Worm (Caenorhabditis elegans): Measurements from ENCODE around the gene srj-40.

srj-40 gene

ce11 chrV:4122415-4122814 lies 20.7 kb downstream of the srj-40 start, which contains the start of gene phat-5:
Gene phat-5, minus strand, starts transcription at chrV:4122515.
- TF ChIP-seq ets-7 (tag; optimal IDR thresholded peaks at IDR 0.05) (no peak), scrt-1 (GFP tag; IDR thresholded peaks at IDR 0.05) (no peak), aly-1 (tag; optimal IDR thresholded peaks at IDR 0.05) (no peak)

- no peak for TF ChIP-seq hmbx-1 (tag; optimal IDR thresholded peaks at IDR 0.05)
- TF ChIP-seq flt-1 (GFP tag; IDR thresholded peaks at IDR 0.05), result no peak
- TF ChIP-seq tbx-37 (GFP tag; conservative IDR thresholded peaks at IDR 0.05), result no peak
- no peak for TF ChIP-seq ceh-36 (tag; optimal IDR thresholded peaks at IDR 0.05)
- TF ChIP-seq B0310.2 (tag; optimal IDR thresholded peaks at IDR 0.05), result no peak
- TF ChIP-seq hnd-1 (tag; optimal IDR thresholded peaks at IDR 0.05), result no peak
- no peak for TF ChIP-seq ets-7 (tag; optimal IDR thresholded peaks at IDR 0.05)
- TF ChIP-seq pes-1 (GFP tag; IDR thresholded peaks at IDR 0.05), result no peak
- TF ChIP-seq scrt-1 (GFP tag; IDR thresholded peaks at IDR 0.05), result no peak
- TF ChIP-seq sea-1 (GFP tag; conservative IDR thresholded peaks at IDR 0.05), result no peak
- TF ChIP-seq F13C5.2 (tag; optimal IDR thresholded peaks at IDR 0.05), result no peak
- TF ChIP-seq ceh-13 (GFP tag; optimal IDR thresholded peaks at IDR 0.05), result no peak
- no peak for TF ChIP-seq aly-1 (tag; optimal IDR thresholded peaks at IDR 0.05)
- TF ChIP-seq hmg-4 (GFP tag; optimal IDR thresholded peaks at IDR 0.05), result no peak
- no peak for TF ChIP-seq ama-1 (optimal IDR thresholded peaks at IDR 0.05)
- no peak for TF ChIP-seq tbx-11 (GFP tag; IDR thresholded peaks at IDR 0.05)
Observed at ce11 chrV:4125552-4126084, 24.0 kb downstream of the srj-40 start, which contains the start of gene T05B4.12. Gene T05B4.12, minus strand, starts transcription at chrV:4126034.

ce11 chrV:4127435-4127834 lies 25.8 kb downstream of the srj-40 start, which contains the start of gene T05B4.13:
Gene T05B4.13, minus strand, starts transcription at chrV:4127535.
- TF ChIP-seq hnd-1 (tag; optimal IDR thresholded peaks at IDR 0.05), result no peak
- no peak for TF ChIP-seq pes-1 (GFP tag; IDR thresholded peaks at IDR 0.05)
- no peak for TF ChIP-seq tra-4 (tag; optimal IDR thresholded peaks at IDR 0.05)
- no peak for TF ChIP-seq ceh-13 (GFP tag; optimal IDR thresholded peaks at IDR 0.05)
- TF ChIP-seq sea-1 (GFP tag; conservative IDR thresholded peaks at IDR 0.05), result no peak
- TF ChIP-seq F13C5.2 (tag; optimal IDR thresholded peaks at IDR 0.05), result no peak
- no peak for TF ChIP-seq flt-1 (GFP tag; IDR thresholded peaks at IDR 0.05)
- TF ChIP-seq aly-1 (tag; optimal IDR thresholded peaks at IDR 0.05), result no peak
- TF ChIP-seq ceh-36 (tag; optimal IDR thresholded peaks at IDR 0.05), result no peak
- TF ChIP-seq hmbx-1 (tag; optimal IDR thresholded peaks at IDR 0.05), result no peak
- TF ChIP-seq hmg-4 (GFP tag; optimal IDR thresholded peaks at IDR 0.05), result no peak
- no peak for TF ChIP-seq tbx-11 (GFP tag; IDR thresholded peaks at IDR 0.05)
- no peak for TF ChIP-seq ets-7 (tag; optimal IDR thresholded peaks at IDR 0.05)
- TF ChIP-seq tbx-37 (GFP tag; conservative IDR thresholded peaks at IDR 0.05), result no peak
- TF ChIP-seq scrt-1 (GFP tag; IDR thresholded peaks at IDR 0.05), result no peak
- no peak for TF ChIP-seq ama-1 (optimal IDR thresholded peaks at IDR 0.05)
- TF ChIP-seq B0310.2 (tag; optimal IDR thresholded peaks at IDR 0.05), result no peak

ce11 chrV:4129604-4130003 lies 27.9 kb downstream of the srj-40 start, which contains the start of gene phat-4:
Gene phat-4, plus strand, starts transcription at chrV:4129904.
- no peak for TF ChIP-seq flt-1 (GFP tag; IDR thresholded peaks at IDR 0.05)
- TF ChIP-seq tra-4 (tag; optimal IDR thresholded peaks at IDR 0.05), result no peak

- no peak for TF ChIP-seq tbx-37 (GFP tag; conservative IDR thresholded peaks at IDR 0.05)
- no peak for TF ChIP-seq ama-1 (optimal IDR thresholded peaks at IDR 0.05)
Observed at ce11 chrV:4131471-4131939, 29.8 kb downstream of the srj-40 start, which contains the start of gene nhr-57. Gene nhr-57, plus strand, starts transcription at chrV:4131889.

ce11 chrV:4134728-4135127 lies 33.1 kb downstream of the srj-40 start, which contains the start of gene lgc-1:
Gene lgc-1, plus strand, starts transcription at chrV:4135028.
- TF ChIP-seq hmg-4 (GFP tag; optimal IDR thresholded peaks at IDR 0.05), result no peak
- no peak for TF ChIP-seq B0310.2 (tag; optimal IDR thresholded peaks at IDR 0.05)
- TF ChIP-seq aly-1 (tag; optimal IDR thresholded peaks at IDR 0.05), result no peak
- no peak for TF ChIP-seq ama-1 (optimal IDR thresholded peaks at IDR 0.05)
- no peak for TF ChIP-seq F13C5.2 (tag; optimal IDR thresholded peaks at IDR 0.05)
- TF ChIP-seq ceh-13 (GFP tag; optimal IDR thresholded peaks at IDR 0.05), result no peak
- no peak for TF ChIP-seq pes-1 (GFP tag; IDR thresholded peaks at IDR 0.05)
- TF ChIP-seq ceh-36 (tag; optimal IDR thresholded peaks at IDR 0.05), result no peak
- no peak for TF ChIP-seq hnd-1 (tag; optimal IDR thresholded peaks at IDR 0.05)
- TF ChIP-seq ets-7 (tag; optimal IDR thresholded peaks at IDR 0.05), result no peak
- no peak for TF ChIP-seq tbx-37 (GFP tag; conservative IDR thresholded peaks at IDR 0.05)
- no peak for TF ChIP-seq tra-4 (tag; optimal IDR thresholded peaks at IDR 0.05)
- no peak for TF ChIP-seq tbx-11 (GFP tag; IDR thresholded peaks at IDR 0.05)
- TF ChIP-seq scrt-1 (GFP tag; IDR thresholded peaks at IDR 0.05), result no peak

ce11 chrV:4138688-4139087 lies 37.0 kb downstream of the srj-40 start, which contains the start of gene lgc-29:
Gene lgc-29, plus strand, starts transcription at chrV:4138988.
- TF ChIP-seq B0310.2 (tag; optimal IDR thresholded peaks at IDR 0.05) (no peak), tbx-11 (GFP tag; IDR thresholded peaks at IDR 0.05) (no peak), ceh-36 (tag; optimal IDR thresholded peaks at IDR 0.05) (no peak), hmbx-1 (tag; optimal IDR thresholded peaks at IDR 0.05) (no peak), aly-1 (tag; optimal IDR thresholded peaks at IDR 0.05) (no peak), sea-1 (GFP tag; conservative IDR thresholded peaks at IDR 0.05) (no peak), ets-7 (tag; optimal IDR thresholded peaks at IDR 0.05) (no peak)

ce11 chrV:4143034-4143433 lies 41.4 kb downstream of the srj-40 start:
- TF ChIP-seq hmbx-1 (tag; optimal IDR thresholded peaks at IDR 0.05), result no peak
- TF ChIP-seq ama-1 (optimal IDR thresholded peaks at IDR 0.05), result no peak
- no peak for TF ChIP-seq aly-1 (tag; optimal IDR thresholded peaks at IDR 0.05)
- TF ChIP-seq pes-1 (GFP tag; IDR thresholded peaks at IDR 0.05), result no peak
- TF ChIP-seq ceh-36 (tag; optimal IDR thresholded peaks at IDR 0.05), result no peak
- TF ChIP-seq F13C5.2 (tag; optimal IDR thresholded peaks at IDR 0.05), result no peak
